Fruit fly (Drosophila melanogaster) Kc167 (cell line): ENCODE results near the gene Ns1.

Source experiments
- Myc ChIP-seq: fragments of >200 bp; optimal IDR thresholded peaks from 2 replicates; lab custom pipeline; 2017; ENCODE audit warnings: missing external identifiers
- Sin3A ChIP-seq: fragments of >200 bp; optimal IDR thresholded peaks from 2 replicates; lab custom pipeline; 2018; ENCODE audit warnings: missing external identifiers
- h ChIP-seq: fragments of >200 bp; optimal IDR thresholded peaks from 3 replicates; lab custom pipeline; 2018; ENCODE audit warnings: missing external identifiers
- insv ChIP-seq: fragments of >200 bp; optimal IDR thresholded peaks from 3 replicates; lab custom pipeline; 2018; ENCODE audit warnings: missing external identifiers
- psq ChIP-seq: fragments of >200 bp; optimal IDR thresholded peaks from 2 replicates; lab custom pipeline; 2017; ENCODE audit warnings: missing external identifiers
- ttk ChIP-seq: sonication (Bioruptor generic); optimal IDR thresholded peaks from 2 replicates; lab custom pipeline; 2017; ENCODE audit warnings: missing external identifiers

Ns1 gene

dm6 chr3R:17085029-17085807 lies 12.7 kb upstream of the Ns1 start, which contains the start of gene GckIII:
GckIII (plus strand) TSS chr3R:17085513.
- no peak for TF ChIP-seq h
- TF ChIP-seq Sin3A (lab: Kevin White, UChicago): no peak
- TF ChIP-seq psq (lab: Kevin White, UChicago): no peak
- no peak for TF ChIP-seq ttk (lab: Kevin White, UChicago)
- no peak for TF ChIP-seq insv
- TF ChIP-seq Myc (lab: Kevin White, UChicago): no peak

dm6 chr3R:17082471-17082870 lies 10.0 kb upstream of the Ns1 start:
- no peak for TF ChIP-seq psq (lab: Kevin White, UChicago)
- TF ChIP-seq insv: no peak
- no peak for TF ChIP-seq Myc (lab: Kevin White, UChicago)
- no peak for TF ChIP-seq ttk (lab: Kevin White, UChicago)
- no peak for TF ChIP-seq h
- no peak for TF ChIP-seq Sin3A (lab: Kevin White, UChicago)

DNA sequence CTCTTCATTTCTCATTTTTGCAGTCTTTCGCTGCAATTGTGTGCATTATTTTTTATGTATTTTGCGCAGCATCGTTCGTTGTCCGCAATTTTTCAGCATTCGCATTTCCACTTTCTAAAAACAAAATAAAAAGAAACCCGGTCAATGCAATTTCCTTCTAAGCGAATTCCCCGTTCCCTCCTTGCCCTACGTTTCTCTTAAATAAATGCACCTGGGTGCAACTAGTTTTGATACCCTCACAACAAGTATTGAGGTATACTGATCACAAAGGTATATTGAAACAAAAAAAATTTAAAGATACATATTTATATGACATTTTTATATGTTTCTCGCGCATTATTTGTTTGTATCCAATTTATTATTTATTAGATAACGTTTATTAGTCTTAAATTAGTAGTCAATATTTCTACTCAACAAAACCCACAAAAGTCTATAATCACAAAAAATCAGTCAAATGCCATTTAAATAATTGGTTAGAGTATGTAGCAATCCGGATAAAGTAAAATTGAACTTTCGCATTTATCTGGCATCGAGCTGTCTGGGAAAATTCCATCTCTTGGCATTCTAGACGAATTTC lies 9.0 kb upstream of the Ns1 start:
- TF ChIP-seq ttk (lab: Kevin White, UChicago) (no peak), Myc (lab: Kevin White, UChicago) (no peak), insv (no peak), h (no peak), Sin3A (lab: Kevin White, UChicago) (no peak), psq (lab: Kevin White, UChicago) (no peak)

- peak; percentile 21 for TF ChIP-seq h
- no peak for TF ChIP-seq psq (lab: Kevin White, UChicago)
- no peak for TF ChIP-seq ttk (lab: Kevin White, UChicago)
- TF ChIP-seq Sin3A (lab: Kevin White, UChicago): no peak
- TF ChIP-seq Myc (lab: Kevin White, UChicago): no peak
Measured at dm6 chr3R:17080666-17081358, 8.3 kb upstream of the Ns1 start.

DNA sequence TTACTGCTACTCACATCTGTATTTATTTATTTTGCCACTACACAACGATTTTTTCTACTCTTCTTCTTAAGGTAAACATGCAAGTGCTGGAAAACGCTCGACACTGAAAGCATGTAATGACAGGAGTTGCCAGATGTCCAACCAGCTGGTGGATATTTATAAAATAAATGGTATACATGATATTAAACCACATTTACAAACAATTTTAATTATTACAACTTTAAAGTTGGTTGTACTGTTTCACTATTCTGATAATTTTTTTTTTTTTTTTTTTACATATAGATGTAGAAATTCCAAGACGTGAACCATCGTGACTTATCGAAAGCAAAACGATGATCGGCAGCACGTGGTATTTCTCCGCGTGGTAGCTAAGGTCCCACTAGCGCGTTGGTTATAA lies 7.4 kb upstream of the Ns1 start, which contains the start of the genes Keap1 and kuk:
Gene Keap1 (minus strand): TSS at position 87 of the 397 bp plus-strand sequence.
Gene kuk (plus strand): TSS at position 386 of the 397 bp plus-strand sequence.
- no peak for TF ChIP-seq psq (lab: Kevin White, UChicago)
- TF ChIP-seq Sin3A (lab: Kevin White, UChicago): no peak
- TF ChIP-seq insv: no peak
- TF ChIP-seq Myc (lab: Kevin White, UChicago): no peak
- no peak for TF ChIP-seq ttk (lab: Kevin White, UChicago)
- TF ChIP-seq h: no peak

DNA sequence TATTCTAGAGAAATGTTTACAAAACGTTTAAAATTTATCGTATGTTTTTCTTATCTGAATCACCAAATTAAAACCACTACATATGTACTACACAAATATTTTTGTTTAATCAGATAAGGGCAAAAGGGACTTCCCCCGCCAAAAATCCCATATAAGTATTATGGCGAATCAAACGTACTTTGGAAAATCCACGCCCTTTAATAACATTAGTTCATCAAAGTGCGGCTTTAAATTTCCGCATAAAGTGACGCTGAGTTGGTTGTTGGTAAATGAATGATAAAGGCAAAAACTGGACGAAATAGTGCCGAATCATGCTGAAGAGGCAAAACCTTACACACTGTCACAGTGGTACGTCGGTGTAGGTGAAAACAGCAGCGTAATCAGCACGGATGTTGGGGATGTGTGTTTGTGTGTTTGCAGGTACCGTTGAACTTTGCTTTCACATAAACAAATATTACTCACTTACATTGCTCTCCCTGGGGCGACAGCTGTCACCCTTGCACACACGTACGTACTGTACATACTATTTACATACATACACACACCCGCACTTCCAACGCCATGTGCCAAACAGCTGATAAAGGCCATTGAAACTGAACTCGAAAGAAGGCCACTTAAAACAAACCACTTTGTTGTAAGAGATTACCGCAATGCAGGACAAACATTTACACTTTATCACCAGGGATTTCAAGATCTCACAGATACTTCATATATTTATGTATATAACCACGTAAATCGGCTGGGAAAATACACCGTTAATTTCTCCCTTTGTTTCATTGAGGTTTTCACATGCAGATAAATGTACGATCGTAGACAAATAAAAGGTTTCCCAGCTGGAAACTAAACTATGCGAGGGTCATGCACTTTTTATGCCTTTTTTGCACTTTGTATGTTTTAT lies 6.7 kb upstream of the Ns1 start:
- TF ChIP-seq ttk (lab: Kevin White, UChicago): no peak

dm6 chr3R:17077968-17078417 lies 5.5 kb upstream of the Ns1 start:
- TF ChIP-seq h (peak; percentile 44), insv (peak; percentile 41), Myc (lab: Kevin White, UChicago) (no peak), ttk (lab: Kevin White, UChicago) (no peak), Sin3A (lab: Kevin White, UChicago) (no peak), psq (lab: Kevin White, UChicago) (no peak)

DNA sequence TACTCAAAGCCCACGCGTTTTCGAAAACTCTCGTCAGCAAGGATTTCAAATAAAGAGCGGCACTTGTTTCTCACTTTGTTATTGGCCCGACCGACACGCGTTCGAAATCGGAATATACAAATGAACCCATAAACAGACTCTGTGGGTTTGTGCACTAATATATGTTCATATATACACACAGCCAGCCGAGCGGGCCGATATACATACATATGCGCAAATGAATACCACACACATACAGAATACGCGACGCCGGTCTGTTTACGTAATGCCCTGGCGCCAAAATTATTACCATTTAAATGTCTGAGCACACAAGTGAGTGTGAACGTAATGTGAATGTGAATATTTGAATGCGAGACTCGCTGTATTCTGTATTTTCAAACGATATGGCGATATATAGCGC lies 4.8 kb downstream of the Ns1 start:
- TF ChIP-seq Sin3A (lab: Kevin White, UChicago): no peak
- no peak for TF ChIP-seq ttk (lab: Kevin White, UChicago)
- no peak for TF ChIP-seq h
- TF ChIP-seq insv: no peak
- no peak for TF ChIP-seq psq (lab: Kevin White, UChicago)
- no peak for TF ChIP-seq Myc (lab: Kevin White, UChicago)

DNA sequence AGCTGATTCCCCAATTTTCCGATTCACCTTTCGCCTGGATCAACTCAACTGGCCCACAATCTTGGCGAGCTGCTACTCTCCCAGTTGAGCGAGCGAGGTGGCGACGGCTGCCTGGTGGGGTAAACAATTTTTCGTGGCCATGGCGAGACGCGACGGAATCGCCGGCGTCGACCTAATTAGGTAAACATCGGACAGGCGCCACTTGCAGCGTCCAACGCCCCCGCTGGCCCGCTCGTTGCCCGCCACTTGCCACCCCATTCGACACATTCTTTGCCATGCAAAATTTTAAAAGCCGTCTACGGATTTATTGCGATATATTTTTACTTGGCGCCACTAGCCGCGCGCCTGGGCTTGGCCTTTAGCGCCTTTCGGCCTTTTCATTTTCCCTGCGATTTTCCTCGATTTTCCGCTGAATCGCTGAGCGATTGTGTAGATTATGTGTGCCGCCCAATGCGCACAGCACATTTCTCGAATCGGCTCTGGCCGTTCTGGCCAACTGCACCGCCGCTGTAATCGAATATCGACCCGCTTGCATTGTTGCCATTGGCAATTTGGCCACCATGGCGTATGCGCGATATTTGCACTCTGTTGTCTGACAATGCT lies 5.5 kb downstream of the Ns1 start:
- TF ChIP-seq psq (lab: Kevin White, UChicago) (no peak), h (no peak), ttk (lab: Kevin White, UChicago) (no peak), Myc (lab: Kevin White, UChicago) (no peak), insv (no peak), Sin3A (lab: Kevin White, UChicago) (no peak)

DNA sequence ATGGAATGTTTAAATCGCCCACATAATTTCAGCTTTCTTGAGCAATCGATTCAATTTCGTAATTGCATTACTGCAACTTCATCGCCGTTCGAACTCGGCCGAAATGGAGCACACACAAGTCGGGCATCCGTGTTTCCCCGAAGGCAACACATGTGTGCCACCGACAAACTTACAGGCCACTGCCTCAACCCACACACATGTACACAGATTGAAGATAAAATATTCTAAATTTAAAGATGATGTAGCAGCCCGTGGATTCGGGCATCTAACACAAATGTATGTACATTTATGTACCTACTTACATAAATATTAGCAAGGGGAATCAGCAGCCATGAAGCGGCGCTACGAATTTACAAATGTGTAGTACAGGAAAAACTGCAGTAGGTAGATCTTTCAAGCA lies 6.4 kb downstream of the Ns1 start:
- TF ChIP-seq insv (no peak), Sin3A (lab: Kevin White, UChicago) (no peak), ttk (lab: Kevin White, UChicago) (no peak), Myc (lab: Kevin White, UChicago) (no peak), psq (lab: Kevin White, UChicago) (no peak), h (no peak)
